Worm (Caenorhabditis elegans) whole organism, L4/young adult: ENCODE measurements around the gene fbxb-112.

Source experiments
- W03F9.2 ChIP-seq: fragments of 150-350 bp; optimal IDR thresholded peaks from 2 replicates; lab custom pipeline; 2014; ENCODE audit warnings: missing biosample characterization, missing genetic modification characterization
- dao-5 ChIP-seq: sonication (generic microtip); optimal IDR thresholded peaks from 2 replicates; lab custom pipeline; 2016; ENCODE audit warnings: missing genotype, missing genetic modification characterization, moderate library complexity, missing compliant biosample characterization
- him-1 ChIP-seq: sonication (generic microtip); optimal IDR thresholded peaks from 2 replicates; lab custom pipeline; 2016; ENCODE audit warnings: missing genotype, missing genetic modification reagents, missing genetic modification characterization, missing compliant biosample characterization

ce11 chrII:3473744-3474143 is 17.2 kb upstream of the fbxb-112 start, which contains the start of gene sdz-32:
- no peak for TF ChIP-seq him-1
- TF ChIP-seq W03F9.2 (tag; lab: Kevin White, UChicago), result no peak
- TF ChIP-seq dao-5, result no peak
